Fruit fly (Drosophila melanogaster): ENCODE results near the gene CG42832.

The CG42832 gene

dm6 chr3L:11609835-11610234 is at the start of gene CG42832:
Gene CG42832 (plus strand): TSS chr3L:11610135.
- TF ChIP-seq CG9876 (GFP tag; optimal IDR thresholded peaks at IDR 0.05) (no peak), zfh1 (GFP tag; IDR thresholded peaks at IDR 0.05) (no peak), gcm2 (GFP tag; optimal IDR thresholded peaks at IDR 0.05) (no peak), mam (GFP tag; optimal IDR thresholded peaks at IDR 0.05) (no peak), CG12155 (GFP tag; optimal IDR thresholded peaks at IDR 0.05) (no peak), caup (GFP tag; optimal IDR thresholded peaks at IDR 0.05; ENCODE audit: severe bottlenecking) (peak; percentile 42), tx (GFP tag; optimal IDR thresholded peaks at IDR 0.05) (no peak), CG7372 (GFP tag; IDR thresholded peaks at IDR 0.05) (no peak), scrt (GFP tag; optimal IDR thresholded peaks at IDR 0.05) (no peak), cg (GFP tag; optimal IDR thresholded peaks at IDR 0.05) (no peak), YL-1 (GFP tag; optimal IDR thresholded peaks at IDR 0.05) (no peak), dmrt11E (tag; optimal IDR thresholded peaks at IDR 0.05) (no peak), CG1647 (GFP tag; optimal IDR thresholded peaks at IDR 0.05) (no peak), vvl (GFP tag; IDR thresholded peaks at IDR 0.05) (no peak), az2 (GFP tag; optimal IDR thresholded peaks at IDR 0.05) (no peak), CG1529 (GFP tag; optimal IDR thresholded peaks at IDR 0.05) (no peak), wdn (GFP tag; IDR thresholded peaks at IDR 0.05) (no peak), slp2 (GFP tag; optimal IDR thresholded peaks at IDR 0.05) (no peak), CG17568 (GFP tag; optimal IDR thresholded peaks at IDR 0.05) (no peak), CG11723 (GFP tag; optimal IDR thresholded peaks at IDR 0.05) (no peak), CG17361 (GFP tag; IDR thresholded peaks at IDR 0.05) (no peak), CG11085 (GFP tag; IDR thresholded peaks at IDR 0.05) (no peak), CG13287 (GFP tag; IDR thresholded peaks at IDR 0.05; ENCODE audit: partially characterized antibody) (no peak), lab (GFP tag; optimal IDR thresholded peaks at IDR 0.05) (peak; percentile 52), Fer1 (GFP tag; optimal IDR thresholded peaks at IDR 0.05) (peak; percentile 21), CG13296 (GFP tag; optimal IDR thresholded peaks at IDR 0.05) (peak; percentile 6), tin (GFP tag; optimal IDR thresholded peaks at IDR 0.05) (no peak), CG17802 (tag; optimal IDR thresholded peaks at IDR 0.05) (no peak), CG4424 (GFP tag; optimal IDR thresholded peaks at IDR 0.05) (no peak), Sry-δ (GFP tag; optimal IDR thresholded peaks at IDR 0.05) (no peak), mirr (GFP tag; optimal IDR thresholded peaks at IDR 0.05) (no peak), CG3163 (GFP tag; optimal IDR thresholded peaks at IDR 0.05) (no peak), CG8281 (tag; optimal IDR thresholded peaks at IDR 0.05) (no peak), br (optimal IDR thresholded peaks at IDR 0.05) (no peak), Ada2b (GFP tag; IDR thresholded peaks at IDR 0.05) (no peak), Dip3 (GFP tag; optimal IDR thresholded peaks at IDR 0.05) (no peak), CG18599 (GFP tag; optimal IDR thresholded peaks at IDR 0.05) (peak; percentile 43), Med (GFP tag) (no peak), hbn (GFP tag; IDR thresholded peaks at IDR 0.05; ENCODE audit: partially characterized antibody) (no peak), CG9437 (GFP tag; optimal IDR thresholded peaks at IDR 0.05) (no peak), Gsc (GFP tag; IDR thresholded peaks at IDR 0.05) (no peak), Camta (GFP tag; optimal IDR thresholded peaks at IDR 0.05) (no peak), CG3995 (GFP tag; optimal IDR thresholded peaks at IDR 0.05) (no peak), CG11695 (GFP tag; IDR thresholded peaks at IDR 0.05) (0 out of 3 replicates have a peak, but pooled peaks have one; percentile 25), fd96Cb (tag; optimal IDR thresholded peaks at IDR 0.05) (no peak), fru (optimal IDR thresholded peaks at IDR 0.05) (no peak), Drgx (GFP tag; IDR thresholded peaks at IDR 0.05) (no peak), CG4707 (GFP tag; optimal IDR thresholded peaks at IDR 0.05) (no peak), sob (GFP tag; IDR thresholded peaks at IDR 0.05) (0 out of 2 replicates have a peak, but pooled peaks have one; percentile 35), nau (GFP tag; optimal IDR thresholded peaks at IDR 0.05) (no peak), jigr1 (GFP tag; IDR thresholded peaks at IDR 0.05) (no peak), gfzf (GFP tag; optimal IDR thresholded peaks at IDR 0.05) (no peak)

Data from whole organism, embryonic.